Fruit fly (Drosophila melanogaster) whole organism, embryonic: Measurements from ENCODE around the gene CG12880.

ENCODE experiments used
- Adf1 ChIP-seq: fragments of 200-800 bp; sonication (Bioruptor generic); IDR thresholded peaks from 2 replicates; pipeline ENCODE4 v1.3.6; 2022; ENCODE audit warnings: missing biosample characterization, missing genetic modification characterization
- Awh ChIP-seq: fragments of 200-800 bp; sonication (Bioruptor generic); IDR thresholded peaks from 2 replicates; pipeline ENCODE4, ENCODE4 v1.3.6; 2022; ENCODE audit warnings: missing biosample characterization, missing genetic modification characterization
- CG10321 ChIP-seq: fragments of 200-800 bp; sonication (Bioruptor generic); IDR thresholded peaks from 2 replicates; pipeline ENCODE4 v1.3.6; 2022; ENCODE audit warnings: missing biosample characterization, missing genetic modification characterization
- CG10366 ChIP-seq: fragments of 200-800 bp; sonication (Bioruptor generic); IDR thresholded peaks from 2 replicates; pipeline ENCODE4 v1.3.6; 2022; ENCODE audit warnings: missing biosample characterization, missing genetic modification characterization
- CG11456 ChIP-seq: fragments of 200-800 bp; sonication (Bioruptor generic); IDR thresholded peaks from 3 replicates; pipeline ENCODE4 v1.3.6; 2022; ENCODE audit warnings: missing biosample characterization, missing genetic modification characterization
- CG13296 ChIP-seq: fragments of 200-800 bp; sonication (Bioruptor generic); optimal IDR thresholded peaks from 3 replicates; lab custom pipeline; 2018; ENCODE audit warnings: missing biosample characterization, mild to moderate bottlenecking, missing genetic modification characterization
- CG13894 ChIP-seq: fragments of 200-800 bp; sonication (Bioruptor generic); optimal IDR thresholded peaks from 3 replicates; lab custom pipeline; 2018; ENCODE audit warnings: missing biosample characterization, mild to moderate bottlenecking, missing genetic modification characterization, moderate library complexity
- CG15011 ChIP-seq: fragments of 200-800 bp; sonication (Bioruptor generic); optimal IDR thresholded peaks from 3 replicates; lab custom pipeline; 2018; ENCODE audit warnings: missing biosample characterization, mild to moderate bottlenecking, missing genetic modification characterization
- CG1647 ChIP-seq: fragments of 200-800 bp; sonication (Bioruptor generic); optimal IDR thresholded peaks from 3 replicates; lab custom pipeline; 2016; ENCODE audit warnings: missing biosample characterization, missing genetic modification characterization
- CG16813 ChIP-seq: fragments of 200-800 bp; sonication (Bioruptor generic); IDR thresholded peaks from 3 replicates; pipeline ENCODE4 v1.3.6; 2022; ENCODE audit warnings: missing biosample characterization, missing genetic modification characterization; ENCODE audit not compliant: partially characterized antibody
- CG17385 ChIP-seq: fragments of 200-800 bp; sonication (Bioruptor generic); optimal IDR thresholded peaks from 3 replicates; lab custom pipeline; 2018; ENCODE audit warnings: missing biosample characterization, mild to moderate bottlenecking, missing genetic modification characterization
- CG17612 ChIP-seq: fragments of 200-800 bp; sonication (Bioruptor generic); IDR thresholded peaks from 2 replicates; pipeline ENCODE4 v1.3.6; 2022; ENCODE audit warnings: missing biosample characterization, missing genetic modification characterization
- CG32772 ChIP-seq: fragments of 200-800 bp; sonication (Bioruptor generic); IDR thresholded peaks from 2 replicates; pipeline ENCODE4 v1.3.6; 2022; ENCODE audit warnings: missing biosample characterization, missing genetic modification characterization
- CG4617 ChIP-seq: fragments of 200-800 bp; sonication (Bioruptor generic); optimal IDR thresholded peaks from 3 replicates; lab custom pipeline; 2016; ENCODE audit warnings: missing biosample characterization, missing genetic modification characterization, borderline replicate concordance
- CG5245 ChIP-seq: fragments of 200-800 bp; sonication (Bioruptor generic); optimal IDR thresholded peaks from 3 replicates; lab custom pipeline; 2016; ENCODE audit warnings: missing biosample characterization, missing genetic modification characterization
- CG6683 ChIP-seq: fragments of 200-800 bp; sonication (Bioruptor generic); optimal IDR thresholded peaks from 2 replicates; lab custom pipeline; 2017; ENCODE audit warnings: missing biosample characterization, mild to moderate bottlenecking, missing genetic modification characterization, missing genetic modification reagents
- CG6765 ChIP-seq: fragments of 200-800 bp; sonication (Bioruptor generic); optimal IDR thresholded peaks from 3 replicates; lab custom pipeline; 2017; ENCODE audit warnings: missing biosample characterization, mild to moderate bottlenecking, missing genetic modification characterization
- CG7357 ChIP-seq: fragments of 200-800 bp; sonication (Bioruptor generic); IDR thresholded peaks from 3 replicates; pipeline ENCODE4 v1.3.6; 2022; ENCODE audit warnings: missing biosample characterization, missing genetic modification characterization
- CG8765 ChIP-seq: fragments of 200-800 bp; sonication (Bioruptor generic); IDR thresholded peaks from 2 replicates; pipeline ENCODE4 v1.3.6; 2022; ENCODE audit warnings: missing biosample characterization, missing genetic modification characterization
- CG9215 ChIP-seq: fragments of 200-800 bp; sonication (Bioruptor generic); IDR thresholded peaks from 2 replicates; pipeline ENCODE4 v1.3.6; 2022; ENCODE audit warnings: missing biosample characterization, missing genetic modification characterization
- CHES-1-like ChIP-seq: fragments of 200-800 bp; sonication (Bioruptor generic); optimal IDR thresholded peaks from 2 replicates; lab custom pipeline; 2016; ENCODE audit warnings: missing biosample characterization, missing genetic modification characterization
- Chrac-16 ChIP-seq: fragments of 200-800 bp; sonication (Bioruptor generic); optimal IDR thresholded peaks from 3 replicates; lab custom pipeline; 2016; ENCODE audit warnings: missing biosample characterization, missing genetic modification characterization
- CoRest ChIP-seq: fragments of 200-800 bp; sonication (Bioruptor generic); optimal IDR thresholded peaks from 3 replicates; lab custom pipeline; 2018; ENCODE audit warnings: missing biosample characterization, mild to moderate bottlenecking, missing genetic modification characterization, moderate library complexity
- Dip2 ChIP-seq: fragments of 200-800 bp; sonication (Bioruptor generic); IDR thresholded peaks from 2 replicates; pipeline ENCODE4 v1.3.6; 2022; ENCODE audit warnings: missing biosample characterization, missing genetic modification characterization
- Doc2 ChIP-seq: fragments of 200-800 bp; sonication (Bioruptor generic); IDR thresholded peaks from 2 replicates; pipeline ENCODE4 v1.3.6; 2022; ENCODE audit warnings: missing biosample characterization, missing genetic modification characterization
- Fer3 ChIP-seq: fragments of 200-800 bp; sonication (Bioruptor generic); optimal IDR thresholded peaks from 2 replicates; lab custom pipeline; 2018; ENCODE audit warnings: missing biosample characterization, mild to moderate bottlenecking, missing genetic modification characterization, moderate library complexity
- HLH54F ChIP-seq: fragments of 200-800 bp; sonication (Bioruptor generic); optimal IDR thresholded peaks from 3 replicates; lab custom pipeline; 2016; ENCODE audit warnings: missing biosample characterization, missing genetic modification characterization
- Lhr ChIP-seq: fragments of 200-800 bp; sonication (Bioruptor generic); optimal IDR thresholded peaks from 3 replicates; lab custom pipeline; 2017; ENCODE audit warnings: mild to moderate bottlenecking, missing biosample characterization, missing genetic modification reagents, missing genetic modification characterization
- Lim3 ChIP-seq: fragments of 200-800 bp; sonication (Bioruptor generic); IDR thresholded peaks from 2 replicates; pipeline ENCODE4 v1.3.6; 2022; ENCODE audit warnings: missing biosample characterization, missing genetic modification characterization
- MESR4 ChIP-seq: fragments of 200-800 bp; sonication (Bioruptor generic); optimal IDR thresholded peaks from 2 replicates; lab custom pipeline; 2018; ENCODE audit warnings: missing biosample characterization, mild to moderate bottlenecking, missing genetic modification characterization, moderate library complexity
- Myb ChIP-seq: fragments of 200-800 bp; sonication (Bioruptor generic); optimal IDR thresholded peaks from 2 replicates; lab custom pipeline; 2016; ENCODE audit warnings: missing biosample characterization, missing genetic modification characterization
- PHDP ChIP-seq: fragments of 200-800 bp; sonication (Bioruptor generic); optimal IDR thresholded peaks from 3 replicates; lab custom pipeline; 2018; ENCODE audit warnings: missing biosample characterization, mild to moderate bottlenecking, missing genetic modification characterization, moderate library complexity
- Rfx ChIP-seq: fragments of 200-800 bp; sonication (Bioruptor generic); IDR thresholded peaks from 2 replicates; pipeline ENCODE4 v1.3.6; 2022; ENCODE audit warnings: missing biosample characterization, missing genetic modification characterization
- Six4 ChIP-seq: fragments of 200-800 bp; sonication (Bioruptor generic); optimal IDR thresholded peaks from 2 replicates; lab custom pipeline; 2016; ENCODE audit warnings: missing biosample characterization, missing genetic modification characterization
- Spps ChIP-seq: fragments of 200-800 bp; sonication (Bioruptor generic); optimal IDR thresholded peaks from 2 replicates; lab custom pipeline; 2018; ENCODE audit warnings: missing biosample characterization, mild to moderate bottlenecking, missing genetic modification characterization
- Xbp1 ChIP-seq: fragments of 200-800 bp; sonication (Bioruptor generic); optimal IDR thresholded peaks from 3 replicates; lab custom pipeline; 2016; ENCODE audit warnings: missing biosample characterization, mild to moderate bottlenecking, missing genetic modification characterization
- amos ChIP-seq: fragments of 200-800 bp; sonication (Bioruptor generic); IDR thresholded peaks from 2 replicates; pipeline ENCODE4 v1.3.6; 2022; ENCODE audit warnings: missing biosample characterization, missing genetic modification characterization; ENCODE audit not compliant: partially characterized antibody
- bbx ChIP-seq: fragments of 200-800 bp; sonication (Bioruptor generic); IDR thresholded peaks from 2 replicates; pipeline ENCODE4 v1.3.6; 2022; ENCODE audit warnings: missing biosample characterization, missing genetic modification characterization; ENCODE audit not compliant: partially characterized antibody
- disco-r ChIP-seq: fragments of 200-800 bp; sonication (Bioruptor generic); optimal IDR thresholded peaks from 2 replicates; lab custom pipeline; 2016; ENCODE audit warnings: missing biosample characterization, missing genetic modification characterization
- dmrt11E ChIP-seq: fragments of 200-800 bp; sonication (Bioruptor generic); optimal IDR thresholded peaks from 3 replicates; lab custom pipeline; 2018; ENCODE audit warnings: missing biosample characterization, mild to moderate bottlenecking, missing genetic modification characterization, moderate library complexity
- esg ChIP-seq: fragments of 200-800 bp; sonication (Bioruptor generic); conservative IDR thresholded peaks from 2 replicates; pipeline ENCODE4 v1.3.6; 2022; ENCODE audit warnings: missing biosample characterization, missing genetic modification characterization
- fru ChIP-seq: fragments of >200 bp; optimal IDR thresholded peaks from 2 replicates; lab custom pipeline; 2017
- ham ChIP-seq: fragments of 200-800 bp; sonication (Bioruptor generic); IDR thresholded peaks from 2 replicates; pipeline ENCODE4 v1.3.6; 2022; ENCODE audit warnings: missing biosample characterization, missing genetic modification characterization
- hb ChIP-seq: fragments of 200-800 bp; sonication (Bioruptor generic); IDR thresholded peaks from 3 replicates; pipeline ENCODE4 v1.3.6; 2022; ENCODE audit warnings: missing biosample characterization, missing genetic modification characterization; ENCODE audit not compliant: partially characterized antibody
- hbn ChIP-seq: fragments of 200-800 bp; sonication (Bioruptor generic); IDR thresholded peaks from 2 replicates; pipeline ENCODE4 v1.3.6; 2022; ENCODE audit warnings: missing biosample characterization, missing genetic modification characterization; ENCODE audit not compliant: partially characterized antibody
- hth ChIP-seq: fragments of >200 bp; optimal IDR thresholded peaks from 2 replicates; lab custom pipeline; 2017; ENCODE audit warnings: inconsistent platforms
- rib ChIP-seq: fragments of 200-800 bp; sonication (Bioruptor generic); IDR thresholded peaks from 2 replicates; pipeline ENCODE4 v1.3.6; 2022; ENCODE audit warnings: missing biosample characterization, missing genetic modification characterization
- salm ChIP-seq: fragments of 200-800 bp; sonication (Bioruptor generic); optimal IDR thresholded peaks from 2 replicates; lab custom pipeline; 2018; ENCODE audit warnings: missing biosample characterization, mild to moderate bottlenecking, missing genetic modification characterization
- scrt ChIP-seq: fragments of 200-800 bp; sonication (Bioruptor generic); optimal IDR thresholded peaks from 2 replicates; lab custom pipeline; 2018; ENCODE audit warnings: missing biosample characterization, mild to moderate bottlenecking, missing genetic modification characterization, moderate library complexity
- vvl ChIP-seq: fragments of 200-800 bp; sonication (Bioruptor generic); IDR thresholded peaks from 2 replicates; pipeline ENCODE4 v1.3.6; 2022; ENCODE audit warnings: missing biosample characterization, missing genetic modification characterization

CG12880 gene

DNA sequence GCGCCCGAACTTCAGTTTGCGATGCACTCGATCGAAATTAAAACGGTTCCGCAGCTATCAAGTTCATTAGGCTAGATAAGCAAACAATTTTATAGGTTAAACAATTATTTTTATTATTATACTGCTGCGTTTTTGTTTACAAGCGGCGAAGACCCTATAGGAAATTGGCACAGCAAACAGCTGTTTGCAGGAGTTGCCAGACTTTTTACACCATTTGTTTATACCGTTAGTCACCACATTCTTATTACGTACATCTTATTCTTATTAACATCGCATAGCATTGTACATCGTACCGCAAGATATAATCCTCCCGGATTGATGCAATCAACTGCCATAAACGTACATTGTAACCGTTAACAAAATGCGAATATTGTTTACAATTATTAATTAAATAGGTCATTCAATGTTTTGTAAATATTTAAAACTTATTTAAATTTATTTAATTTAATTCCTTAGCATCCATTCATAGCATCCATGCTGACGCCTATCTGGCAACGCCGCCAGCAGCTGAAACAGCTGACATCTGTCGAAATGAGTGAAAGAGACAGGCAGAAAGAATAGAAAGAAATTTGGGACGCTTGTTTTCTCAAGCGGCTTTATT lies 20.9 kb downstream of the CG12880 start, which contains the start of the genes CROT and CG12877 (continued):
- TF ChIP-seq Awh (GFP tag; lab: Robert Waterston, UW), result peak; percentile 66; the same call in 1 of the 2 replicates
- peak; percentile 28 for TF ChIP-seq Myb (GFP tag; lab: Kevin White, UChicago)
- TF ChIP-seq CG13894 (tag; lab: Kevin White, UChicago), result peak; percentile 36
- no peak for TF ChIP-seq salm (tag; lab: Kevin White, UChicago)
- TF ChIP-seq CoRest (tag; lab: Kevin White, UChicago), result peak; percentile 92
- peak; percentile 71 for TF ChIP-seq HLH54F (GFP tag; lab: Kevin White, UChicago)
- no peak for TF ChIP-seq disco-r (GFP tag; lab: Kevin White, UChicago)
- no peak for TF ChIP-seq CG15011 (GFP tag; lab: Kevin White, UChicago)
- peak; percentile 78; the same call in 1 of the 2 replicates for TF ChIP-seq Rfx (GFP tag; lab: Robert Waterston, UW)
- no peak for TF ChIP-seq bbx (GFP tag; lab: Robert Waterston, UW)
- TF ChIP-seq MESR4 (GFP tag; lab: Kevin White, UChicago), result no peak
- peak; percentile 83 for TF ChIP-seq vvl
- TF ChIP-seq ham (GFP tag; lab: Robert Waterston, UW), result no peak
- no peak for TF ChIP-seq fru (lab: Kevin White, UChicago)
- peak; percentile 57 for TF ChIP-seq CHES-1-like (GFP tag; lab: Kevin White, UChicago)
- peak; percentile 63 for TF ChIP-seq Fer3 (tag; lab: Kevin White, UChicago)
- TF ChIP-seq CG17612 (GFP tag; lab: Robert Waterston, UW), result no peak
- peak; percentile 77 for TF ChIP-seq CG9215 (GFP tag; lab: Robert Waterston, UW)
- no peak for TF ChIP-seq Dip2 (GFP tag; lab: Robert Waterston, UW)
- no peak for TF ChIP-seq hth (lab: Kevin White, UChicago)
- 0 out of 2 replicates have a peak, but pooled peaks have one; percentile 44 for TF ChIP-seq rib (GFP tag; lab: Robert Waterston, UW)
- peak; percentile 65 for TF ChIP-seq scrt (GFP tag; lab: Kevin White, UChicago)
- peak; percentile 65 for TF ChIP-seq CG17385
- TF ChIP-seq hbn (GFP tag; lab: Robert Waterston, UW), result no peak
- peak; percentile 80 for TF ChIP-seq PHDP (tag; lab: Kevin White, UChicago)
- TF ChIP-seq Chrac-16 (GFP tag; lab: Kevin White, UChicago), result peak; percentile 77
- TF ChIP-seq CG7357 (GFP tag; lab: Robert Waterston, UW), result peak; percentile 57
- no peak for TF ChIP-seq amos (GFP tag; lab: Robert Waterston, UW)
- TF ChIP-seq CG16813 (GFP tag; lab: Robert Waterston, UW), result peak; percentile 31; the same call in 1 of the 3 replicates
- no peak for TF ChIP-seq Lim3
- peak; percentile 76 for TF ChIP-seq CG10366 (GFP tag; lab: Robert Waterston, UW)
- TF ChIP-seq CG11456, result peak; percentile 73; the same call in 1 of the 3 replicates
- peak; percentile 1 for TF ChIP-seq Spps
- peak; percentile 66 for TF ChIP-seq CG4617 (GFP tag; lab: Kevin White, UChicago)
- peak; percentile 41 for TF ChIP-seq Adf1 (GFP tag; lab: Robert Waterston, UW)
- TF ChIP-seq CG1647 (GFP tag; lab: Kevin White, UChicago), result peak; percentile 32
- TF ChIP-seq CG6683 (GFP tag; lab: Kevin White, UChicago), result no peak
- TF ChIP-seq Lhr, result peak; percentile 65
- TF ChIP-seq Doc2 (GFP tag; lab: Robert Waterston, UW), result peak; percentile 59; the same call in 1 of the 2 replicates
- TF ChIP-seq CG10321 (GFP tag; lab: Robert Waterston, UW), result peak; percentile 74
- TF ChIP-seq hb (GFP tag; lab: Robert Waterston, UW), result no peak
- TF ChIP-seq CG32772 (GFP tag; lab: Robert Waterston, UW), result peak; percentile 80
- TF ChIP-seq CG8765 (GFP tag; lab: Robert Waterston, UW), result peak; percentile 48; the same call in 1 of the 2 replicates
- peak; percentile 60 for TF ChIP-seq CG13296
- TF ChIP-seq CG5245 (GFP tag; lab: Kevin White, UChicago), result peak; percentile 67
- peak; percentile 27 for TF ChIP-seq CG6765 (GFP tag; lab: Kevin White, UChicago)
- peak; percentile 81 for TF ChIP-seq dmrt11E (tag; lab: Kevin White, UChicago)
- TF ChIP-seq Six4, result peak; percentile 60
- TF ChIP-seq Xbp1 (GFP tag; lab: Kevin White, UChicago), result peak; percentile 86
- peak; percentile 77 for TF ChIP-seq esg (GFP tag; lab: Robert Waterston, UW)
